Fruit fly (Drosophila melanogaster) Kc167 (cell line): ENCODE measurements around the gene CG34008.

Experiments used
- Myc ChIP-seq: fragments of >200 bp; optimal IDR thresholded peaks from 2 replicates; lab custom pipeline; 2017; ENCODE audit warnings: missing external identifiers
- Sin3A ChIP-seq: fragments of >200 bp; optimal IDR thresholded peaks from 2 replicates; lab custom pipeline; 2018; ENCODE audit warnings: missing external identifiers
- h ChIP-seq: fragments of >200 bp; optimal IDR thresholded peaks from 3 replicates; lab custom pipeline; 2018; ENCODE audit warnings: missing external identifiers
- insv ChIP-seq: fragments of >200 bp; optimal IDR thresholded peaks from 3 replicates; lab custom pipeline; 2018; ENCODE audit warnings: missing external identifiers
- psq ChIP-seq: fragments of >200 bp; optimal IDR thresholded peaks from 2 replicates; lab custom pipeline; 2017; ENCODE audit warnings: missing external identifiers
- ttk ChIP-seq: sonication (Bioruptor generic); optimal IDR thresholded peaks from 2 replicates; lab custom pipeline; 2017; ENCODE audit warnings: missing external identifiers

The CG34008 gene

DNA sequence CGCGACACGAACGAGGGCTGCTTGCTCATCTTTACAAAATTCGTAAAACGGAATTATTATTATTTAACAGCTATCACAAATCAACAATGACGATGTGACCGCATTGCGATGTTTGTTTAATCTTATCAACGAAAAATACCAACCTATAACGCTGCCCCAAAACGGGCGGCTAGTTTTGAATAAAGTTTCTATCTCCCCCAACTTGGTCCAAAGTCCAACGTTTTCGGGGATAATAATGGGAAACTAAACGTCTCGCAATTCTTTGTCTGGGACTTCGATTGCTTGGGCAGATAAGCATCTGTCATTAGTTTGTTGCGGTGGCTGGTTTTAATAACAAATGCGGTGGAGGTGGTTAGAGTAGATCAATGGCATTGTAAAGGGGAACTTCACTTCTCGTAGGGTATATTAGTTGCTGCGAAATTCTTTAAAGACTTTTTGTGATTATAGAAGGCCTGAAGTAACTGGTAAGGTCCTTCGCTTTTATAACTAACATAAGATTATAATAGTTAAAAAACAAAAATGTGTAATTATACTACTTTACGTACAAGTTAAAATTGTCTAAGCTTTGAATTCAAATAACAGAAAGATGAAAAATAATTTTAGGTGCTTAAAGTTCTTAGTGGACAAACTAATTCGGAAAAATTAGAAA is 21.2 kb downstream of the CG34008 start, which contains the start of gene CG15922:
CG15922 (minus strand) TSS at position 262 of the 649 bp plus-strand sequence.
- TF ChIP-seq h (no peak), Sin3A (lab: Kevin White, UChicago) (no peak), ttk (lab: Kevin White, UChicago) (no peak), Myc (lab: Kevin White, UChicago) (no peak), psq (lab: Kevin White, UChicago) (no peak), insv (no peak)

DNA sequence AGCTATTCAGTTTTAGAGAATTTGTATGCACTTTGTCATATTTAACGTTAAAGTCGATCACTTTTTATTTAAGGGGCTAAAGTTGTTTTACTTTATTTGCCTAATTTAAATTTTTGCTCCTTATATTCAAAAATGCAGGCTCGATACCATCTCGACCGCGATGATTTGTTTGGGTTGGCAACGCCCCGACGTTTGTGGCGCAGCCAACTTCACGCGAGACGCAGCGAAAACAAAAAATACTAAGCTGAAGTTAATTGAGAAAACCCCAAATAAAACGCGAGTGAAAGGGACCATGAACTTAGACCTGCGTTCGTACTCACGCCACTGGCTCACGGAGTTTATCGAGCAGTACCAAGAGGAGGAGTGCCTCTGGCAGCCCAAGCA is 23.2 kb downstream of the CG34008 start:
- TF ChIP-seq psq (lab: Kevin White, UChicago) (no peak), h (no peak), Sin3A (lab: Kevin White, UChicago) (no peak), ttk (lab: Kevin White, UChicago) (no peak)

DNA sequence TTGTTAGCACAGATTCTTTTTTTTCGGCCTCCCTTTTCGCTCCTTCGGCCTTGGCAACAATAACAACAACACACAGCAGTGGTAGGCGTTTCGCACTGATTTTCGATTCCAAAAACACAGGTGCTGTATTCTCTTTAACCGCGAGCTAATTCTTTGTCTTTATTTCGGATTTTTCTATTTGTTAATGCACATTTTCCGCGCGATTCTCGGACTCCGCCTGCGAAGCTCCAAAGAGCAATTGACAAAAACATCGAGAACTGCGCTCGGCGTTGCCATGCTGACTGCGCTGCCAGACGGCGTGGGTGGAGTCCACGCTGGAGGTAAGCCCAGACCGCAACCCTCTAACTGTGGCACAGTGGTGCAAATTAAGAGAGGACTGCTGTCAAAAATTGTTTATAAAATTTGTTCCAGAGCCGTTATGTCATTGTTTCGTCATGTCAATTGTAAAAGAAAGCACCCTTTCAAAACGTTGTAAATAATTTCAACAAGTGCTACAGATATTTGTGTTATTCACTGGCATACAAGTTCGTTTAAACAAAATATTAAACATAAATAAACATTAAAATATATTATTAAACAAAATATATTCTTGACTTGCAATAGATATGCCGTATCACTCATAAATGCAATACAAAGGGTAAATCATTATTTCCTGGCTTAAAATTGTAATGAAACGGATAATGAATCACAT is 23.8 kb downstream of the CG34008 start, which contains the start of the genes DPCoAC and CG5180:
DPCoAC (minus strand) TSS at position 253 of the 691 bp plus-strand sequence.
CG5180 (plus strand) TSS at position 516 of the 691 bp plus-strand sequence.
- TF ChIP-seq ttk (lab: Kevin White, UChicago) = no peak
- TF ChIP-seq Myc (lab: Kevin White, UChicago) = no peak
- TF ChIP-seq psq (lab: Kevin White, UChicago) = no peak
- no peak for TF ChIP-seq insv
- TF ChIP-seq Sin3A (lab: Kevin White, UChicago) = no peak
- TF ChIP-seq h = no peak

DNA sequence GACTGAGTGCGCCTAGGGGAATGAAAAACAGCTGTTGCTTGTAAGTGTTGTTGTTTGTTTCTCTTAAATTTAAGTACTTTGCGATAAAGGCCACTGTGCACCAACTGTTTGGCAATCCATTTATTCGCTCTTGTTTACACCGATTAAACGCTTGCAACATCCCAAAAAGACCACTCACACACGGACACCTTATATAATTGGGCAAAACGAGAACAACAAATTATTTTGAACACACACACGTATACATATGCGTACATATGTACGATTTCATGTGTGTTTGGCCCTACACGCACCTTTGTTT is 24.3 kb downstream of the CG34008 start:
- TF ChIP-seq ttk (lab: Kevin White, UChicago) (no peak), psq (lab: Kevin White, UChicago) (no peak), Sin3A (lab: Kevin White, UChicago) (no peak), Myc (lab: Kevin White, UChicago) (no peak), insv (no peak), h (no peak)

- TF ChIP-seq Sin3A (lab: Kevin White, UChicago) = no peak
- TF ChIP-seq insv = no peak
- TF ChIP-seq h = no peak
- TF ChIP-seq psq (lab: Kevin White, UChicago) = no peak
- TF ChIP-seq ttk (lab: Kevin White, UChicago) = no peak
- no peak for TF ChIP-seq Myc (lab: Kevin White, UChicago)
Observed at dm6 chr3R:20556281-20557113, 24.8 kb downstream of the CG34008 start.

dm6 chr3R:20555720-20556280 is 25.5 kb downstream of the CG34008 start:
- TF ChIP-seq Myc (lab: Kevin White, UChicago) (no peak), psq (lab: Kevin White, UChicago) (no peak), ttk (lab: Kevin White, UChicago) (no peak), Sin3A (lab: Kevin White, UChicago) (no peak), h (no peak), insv (no peak)

DNA sequence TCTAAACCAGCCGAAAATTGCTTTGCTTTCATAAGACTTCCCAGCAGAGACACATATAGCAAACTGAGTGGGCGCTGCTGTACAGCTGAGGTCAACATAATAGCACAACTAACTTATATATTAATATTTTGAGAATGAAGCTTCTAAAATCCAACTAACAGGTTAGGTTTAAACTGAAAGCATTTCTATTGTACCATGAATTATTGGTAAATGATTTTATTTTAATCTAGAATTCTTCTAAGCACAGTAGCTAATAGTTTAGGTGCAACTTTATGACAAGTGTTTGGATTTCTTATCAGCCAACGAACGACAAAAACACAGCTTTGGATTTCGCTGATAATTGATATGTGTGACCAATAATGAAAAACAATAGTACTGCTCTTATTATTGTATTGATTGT is 26.3 kb downstream of the CG34008 start:
- TF ChIP-seq ttk (lab: Kevin White, UChicago) (no peak), Myc (lab: Kevin White, UChicago) (no peak), insv (no peak), psq (lab: Kevin White, UChicago) (no peak), h (no peak), Sin3A (lab: Kevin White, UChicago) (no peak)

- no peak for TF ChIP-seq Sin3A (lab: Kevin White, UChicago)
- TF ChIP-seq h = no peak
- no peak for TF ChIP-seq ttk (lab: Kevin White, UChicago)
- no peak for TF ChIP-seq insv
- no peak for TF ChIP-seq psq (lab: Kevin White, UChicago)
- no peak for TF ChIP-seq Myc (lab: Kevin White, UChicago)
Observed at dm6 chr3R:20554300-20554699, 27.0 kb downstream of the CG34008 start, which contains the start of gene att-ORFB. att-ORFB (minus strand) TSS chr3R:20554400.

- TF ChIP-seq h (no peak), ttk (lab: Kevin White, UChicago) (no peak)
Observed at dm6 chr3R:20552093-20552492, 29.2 kb downstream of the CG34008 start, which contains the start of gene Stat92E. Stat92E (minus strand) TSS chr3R:20552311.

dm6 chr3R:20551487-20552079 is 29.7 kb downstream of the CG34008 start:
- TF ChIP-seq h (no peak), Sin3A (lab: Kevin White, UChicago) (no peak), ttk (lab: Kevin White, UChicago) (no peak), insv (no peak), Myc (lab: Kevin White, UChicago) (no peak), psq (lab: Kevin White, UChicago) (no peak)
